Worm (Caenorhabditis elegans): ENCODE data around the gene parg-1.

DNA sequence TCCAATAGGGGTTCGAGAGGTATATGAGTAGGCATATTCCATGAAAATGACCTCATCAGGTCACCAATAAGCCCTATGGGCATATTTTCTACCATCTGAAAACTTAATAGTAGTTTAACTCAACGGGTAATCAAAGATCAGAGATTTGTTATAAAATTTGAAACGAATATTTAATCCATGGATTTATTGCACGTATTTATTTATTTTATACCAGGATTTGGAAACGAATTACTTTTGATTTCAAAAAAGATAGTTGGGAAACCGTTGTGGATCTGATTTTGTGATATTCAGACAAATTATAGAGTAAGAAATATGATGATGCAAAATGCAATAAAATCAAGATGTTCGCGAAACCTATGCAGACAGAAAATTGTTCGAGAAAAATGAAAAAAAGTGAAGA is 46.8 kb downstream of the parg-1 start, which contains the start of gene C33D9.3:
- no peak for TF ChIP-seq pha-4 (tag; optimal IDR thresholded peaks at IDR 0.05)
- no peak for TF ChIP-seq dmd-4 (tag; optimal IDR thresholded peaks at IDR 0.05; ENCODE audit: borderline replicate concordance)
- TF ChIP-seq gmeb-2 (tag; optimal IDR thresholded peaks at IDR 0.05): no peak
- no peak for TF ChIP-seq nhr-232 (tag; optimal IDR thresholded peaks at IDR 0.05)
- TF ChIP-seq ref-2 (tag; optimal IDR thresholded peaks at IDR 0.05): no peak
- TF ChIP-seq elt-4 (tag; optimal IDR thresholded peaks at IDR 0.05): no peak
- TF ChIP-seq nfya-1 (tag; optimal IDR thresholded peaks at IDR 0.05): no peak
- TF ChIP-seq lin-11 (tag; optimal IDR thresholded peaks at IDR 0.05): no peak
- no peak for TF ChIP-seq Y22D7AL.16 (tag; optimal IDR thresholded peaks at IDR 0.05)
